Fruit fly (Drosophila melanogaster) whole organism, pupa: ENCODE results near the gene CG1103.

Source experiments
- CG13204 ChIP-seq: fragments of 200-800 bp; sonication (Bioruptor generic); optimal IDR thresholded peaks from 2 replicates; lab custom pipeline; 2018; ENCODE audit warnings: missing biosample characterization, mild to moderate bottlenecking, missing genetic modification characterization, moderate library complexity
- CG14655 ChIP-seq: fragments of 200-800 bp; sonication (Bioruptor generic); optimal IDR thresholded peaks from 3 replicates; lab custom pipeline; 2017; ENCODE audit warnings: mild to moderate bottlenecking, missing biosample characterization, missing genetic modification reagents, missing genetic modification characterization
- CG17806 ChIP-seq: fragments of 200-800 bp; sonication (Bioruptor generic); optimal IDR thresholded peaks from 2 replicates; lab custom pipeline; 2018; ENCODE audit warnings: missing biosample characterization, mild to moderate bottlenecking, missing genetic modification characterization, moderate library complexity
- CG4496 ChIP-seq: fragments of 200-800 bp; sonication (Bioruptor generic); IDR thresholded peaks from 3 replicates; pipeline ENCODE4 v1.3.6; 2022; ENCODE audit warnings: missing biosample characterization, missing genetic modification characterization
- CG8159 ChIP-seq: fragments of 200-800 bp; sonication (Bioruptor generic); optimal IDR thresholded peaks from 3 replicates; lab custom pipeline; 2018; ENCODE audit warnings: missing biosample characterization, mild to moderate bottlenecking, missing genetic modification characterization, moderate library complexity
- CG8301 ChIP-seq: fragments of 200-800 bp; sonication (Bioruptor generic); optimal IDR thresholded peaks from 2 replicates; lab custom pipeline; 2018; ENCODE audit warnings: missing biosample characterization, mild to moderate bottlenecking, missing genetic modification characterization
- CG9948 ChIP-seq: fragments of 200-800 bp; sonication (Bioruptor generic); optimal IDR thresholded peaks from 2 replicates; lab custom pipeline; 2018; ENCODE audit warnings: missing biosample characterization, mild to moderate bottlenecking, missing genetic modification characterization, moderate library complexity
- EcR ChIP-seq: fragments of 200-800 bp; sonication (Bioruptor generic); optimal IDR thresholded peaks from 3 replicates; lab custom pipeline; 2019; ENCODE audit warnings: missing biosample characterization, missing genetic modification characterization, mild to moderate bottlenecking, moderate library complexity, missing genetic modification reagents
- Pif1A ChIP-seq: fragments of 200-800 bp; sonication (Bioruptor generic); optimal IDR thresholded peaks from 3 replicates; lab custom pipeline; 2016; ENCODE audit warnings: missing biosample characterization, missing genetic modification characterization
- Snoo ChIP-seq: fragments of 200-800 bp; sonication (Bioruptor generic); optimal IDR thresholded peaks from 3 replicates; lab custom pipeline; 2017; ENCODE audit warnings: missing biosample characterization, mild to moderate bottlenecking, missing genetic modification characterization, inconsistent platforms
- fd96Ca ChIP-seq: fragments of 200-800 bp; sonication (Bioruptor generic); IDR thresholded peaks from 3 replicates; pipeline ENCODE4 v1.3.6; 2022; ENCODE audit warnings: missing biosample characterization, missing genetic modification characterization
- gl ChIP-seq: fragments of 200-800 bp; sonication (Bioruptor generic); optimal IDR thresholded peaks from 2 replicates; lab custom pipeline; 2018; ENCODE audit warnings: missing biosample characterization, mild to moderate bottlenecking, missing genetic modification characterization
- rn ChIP-seq: fragments of 200-800 bp; sonication (Bioruptor generic); IDR thresholded peaks from 2 replicates; pipeline ENCODE4 v1.3.6; 2022; ENCODE audit warnings: missing biosample characterization, missing genetic modification characterization

DNA sequence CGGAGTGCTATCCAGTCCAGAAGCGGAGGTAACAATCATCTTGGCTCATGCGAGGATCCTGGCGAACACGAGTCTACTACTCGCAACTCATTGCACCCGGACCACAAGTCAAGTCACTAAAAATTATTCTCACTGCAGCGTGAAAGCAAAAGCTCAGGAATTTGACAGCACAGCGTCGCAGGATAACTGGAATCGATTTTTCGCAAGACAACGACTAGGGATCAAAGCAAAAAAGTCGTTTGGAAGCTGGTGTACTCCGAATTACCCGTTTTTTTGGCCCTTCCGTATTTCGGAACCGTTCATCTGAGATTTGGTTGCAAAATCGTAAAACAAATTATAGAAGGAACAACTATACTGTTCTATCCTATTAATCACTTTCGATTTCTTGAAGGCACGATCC, 19.0 kb upstream of the CG1103 start:
- TF ChIP-seq Snoo (tag; lab: Kevin White, UChicago) (no peak), CG8159 (tag; lab: Kevin White, UChicago) (no peak), CG4496 (GFP tag; lab: Robert Waterston, UW) (no peak), EcR (GFP tag; lab: Kevin White, UChicago) (no peak), rn (no peak), CG8301 (tag; lab: Kevin White, UChicago) (no peak), gl (tag; lab: Kevin White, UChicago) (no peak), Pif1A (GFP tag; lab: Kevin White, UChicago) (no peak), CG17806 (tag; lab: Kevin White, UChicago) (no peak), fd96Ca (GFP tag; lab: Robert Waterston, UW) (no peak), CG14655 (no peak), CG9948 (no peak), CG13204 (GFP tag; lab: Kevin White, UChicago) (no peak)
